Worm (Caenorhabditis elegans): ENCODE measurements around the gene tpan-1.

The tpan-1 gene

DNA sequence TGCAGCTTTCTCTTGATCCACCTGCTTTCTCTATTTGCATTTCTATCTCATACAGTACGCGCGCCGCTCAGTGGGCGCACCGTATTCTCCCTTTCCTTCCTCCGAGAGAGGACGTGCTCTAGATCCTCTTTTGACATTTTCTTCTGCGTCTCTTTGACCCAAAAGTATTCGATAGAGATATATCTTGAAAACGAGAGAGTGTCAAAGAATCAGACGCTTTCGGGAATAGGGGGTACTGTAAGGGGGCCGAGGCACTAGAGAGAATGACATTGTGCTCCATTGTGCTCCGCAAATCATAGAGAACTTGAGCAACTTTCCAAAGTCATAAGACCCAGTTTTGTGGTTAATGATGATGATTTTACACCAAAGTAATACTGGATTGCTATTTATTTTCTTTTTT is 40.2 kb upstream of the tpan-1 start:
- no peak for TF ChIP-seq Y55F3AM.14 (GFP tag; optimal IDR thresholded peaks at IDR 0.05)
- no peak for TF ChIP-seq nhr-23 (tag; optimal IDR thresholded peaks at IDR 0.05)
- TF ChIP-seq F13H6.1 (tag; optimal IDR thresholded peaks at IDR 0.05): peak; percentile 52
- TF ChIP-seq mdl-1 (tag; optimal IDR thresholded peaks at IDR 0.05): no peak
- TF ChIP-seq nhr-129 (tag; optimal IDR thresholded peaks at IDR 0.05): peak; percentile 49
- no peak for TF ChIP-seq elt-3 (tag; optimal IDR thresholded peaks at IDR 0.05)
- TF ChIP-seq sma-9 (GFP tag; optimal IDR thresholded peaks at IDR 0.05): peak; percentile 15
- no peak for TF ChIP-seq sma-9 (tag; optimal IDR thresholded peaks at IDR 0.05)
- peak in 1 of 2 experiments; percentile 0 for TF ChIP-seq lsy-2 (tag; optimal IDR thresholded peaks at IDR 0.05)
- no peak for TF ChIP-seq ztf-4 (tag; optimal IDR thresholded peaks at IDR 0.05)
- no peak for TF ChIP-seq mab-5 (tag; optimal IDR thresholded peaks at IDR 0.05)
- no peak for TF ChIP-seq lin-11 (tag; optimal IDR thresholded peaks at IDR 0.05)

DNA sequence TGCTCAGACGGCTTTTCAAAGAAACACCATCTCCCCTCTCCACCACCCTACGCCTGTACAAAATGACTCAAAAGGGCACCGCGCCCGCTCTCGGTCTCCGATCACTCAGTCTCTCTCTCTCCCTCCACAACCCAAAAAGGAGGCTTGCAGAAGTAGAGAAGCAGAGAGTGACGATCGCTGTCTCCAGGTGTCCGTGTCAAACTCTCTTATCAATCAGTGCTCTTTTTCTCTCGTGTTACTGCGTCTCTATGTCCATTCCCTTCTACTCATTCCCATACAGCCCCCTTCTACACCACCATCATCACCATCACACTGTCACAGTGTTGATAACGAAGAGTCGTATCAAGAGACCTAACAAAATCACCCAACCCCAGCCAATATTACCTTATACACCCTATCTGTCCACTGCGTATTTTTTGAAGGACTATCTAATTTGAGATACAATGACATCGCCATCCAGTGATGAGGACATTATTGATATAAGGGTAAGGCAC is 36.6 kb upstream of the tpan-1 start, which contains the start of gene pha-4:
TSS of gene pha-4 (plus strand) at position 444 of the 494 bp plus-strand sequence.
- TF ChIP-seq blmp-1 (tag; optimal IDR thresholded peaks at IDR 0.05; ENCODE audit: insufficient read depth) (no peak), nhr-237 (tag; optimal IDR thresholded peaks at IDR 0.05) (no peak), nhr-77 (tag; optimal IDR thresholded peaks at IDR 0.05) (no peak), peb-1 (tag; optimal IDR thresholded peaks at IDR 0.05) (no peak), sma-3 (GFP tag; optimal IDR thresholded peaks at IDR 0.05) (no peak), mab-5 (tag; optimal IDR thresholded peaks at IDR 0.05) (no peak), unc-62 (GFP tag; optimal IDR thresholded peaks at IDR 0.05) (no peak), R02D3.7 (tag; optimal IDR thresholded peaks at IDR 0.05) (no peak), aly-2 (tag; optimal IDR thresholded peaks at IDR 0.05) (no peak), nhr-25 (tag; optimal IDR thresholded peaks at IDR 0.05) (no peak), nhr-23 (tag; optimal IDR thresholded peaks at IDR 0.05) (no peak), fos-1 (tag; optimal IDR thresholded peaks at IDR 0.05) (peak; percentile 97), crh-2 (tag; optimal IDR thresholded peaks at IDR 0.05) (peak; percentile 44), nhr-11 (tag; optimal IDR thresholded peaks at IDR 0.05) (no peak), elt-1 (tag; optimal IDR thresholded peaks at IDR 0.05) (no peak), egl-27 (tag; optimal IDR thresholded peaks at IDR 0.05) (no peak), nhr-10 (tag; optimal IDR thresholded peaks at IDR 0.05) (no peak), dmd-4 (tag; optimal IDR thresholded peaks at IDR 0.05) (no peak), nhr-129 (tag; optimal IDR thresholded peaks at IDR 0.05) (peak; percentile 22), ceh-16 (tag; optimal IDR thresholded peaks at IDR 0.05) (no peak), elt-3 (tag; optimal IDR thresholded peaks at IDR 0.05) (no peak), unc-39 (tag; optimal IDR thresholded peaks at IDR 0.05) (no peak), mbf-1 (tag; optimal IDR thresholded peaks at IDR 0.05) (no peak), F13H6.1 (tag; optimal IDR thresholded peaks at IDR 0.05) (peak; percentile 2), nhr-12 (tag; optimal IDR thresholded peaks at IDR 0.05) (no peak), skn-1 (tag; optimal IDR thresholded peaks at IDR 0.05) (no peak), ztf-4 (tag; optimal IDR thresholded peaks at IDR 0.05) (no peak), sma-9 (GFP tag; optimal IDR thresholded peaks at IDR 0.05) (peak; percentile 26), sma-9 (tag; optimal IDR thresholded peaks at IDR 0.05) (no peak), ceh-82 (tag; optimal IDR thresholded peaks at IDR 0.05) (no peak), gmeb-1 (tag; optimal IDR thresholded peaks at IDR 0.05) (peak; percentile 14), unc-55 (GFP tag; optimal IDR thresholded peaks at IDR 0.05) (no peak), mdl-1 (tag; optimal IDR thresholded peaks at IDR 0.05) (no peak), alr-1 (tag; optimal IDR thresholded peaks at IDR 0.05) (no peak), lin-11 (tag; optimal IDR thresholded peaks at IDR 0.05) (no peak), ztf-11 (tag; optimal IDR thresholded peaks at IDR 0.05) (no peak), ztf-1 (GFP tag; conservative IDR thresholded peaks at IDR 0.05) (no peak)

DNA sequence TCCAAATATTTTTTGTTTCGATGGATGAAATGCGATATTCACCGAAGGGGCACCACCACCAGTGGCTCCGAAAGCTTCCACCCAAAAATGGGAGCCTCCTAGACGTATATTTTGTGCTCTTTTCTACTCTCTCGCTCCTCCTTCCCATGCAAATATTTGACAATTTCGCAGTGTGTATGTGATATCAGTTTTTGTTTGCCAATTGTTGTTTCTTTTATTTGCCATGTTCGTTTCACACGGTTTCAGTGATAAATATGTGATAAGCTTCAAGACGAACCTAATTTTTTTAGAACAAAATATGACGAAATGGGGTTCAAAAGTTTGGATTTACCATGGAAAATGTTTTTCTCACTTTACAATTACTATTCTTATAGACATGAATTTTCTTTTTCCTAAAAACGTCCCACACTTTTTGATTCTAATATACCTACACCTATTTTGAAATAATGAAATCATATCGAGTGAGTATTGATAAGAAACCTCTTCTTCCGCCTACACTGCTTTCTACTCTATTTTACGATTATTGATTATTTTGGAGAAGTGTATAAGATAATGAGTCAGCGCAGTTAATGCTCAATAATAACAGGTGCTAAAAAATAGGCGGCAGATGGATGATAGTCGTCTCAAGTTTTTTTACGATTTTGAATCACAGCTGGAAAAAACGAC is 35.3 kb upstream of the tpan-1 start:
- TF ChIP-seq F13H6.1 (tag; optimal IDR thresholded peaks at IDR 0.05) (peak; percentile 5), mdl-1 (tag; optimal IDR thresholded peaks at IDR 0.05) (no peak), dmd-4 (tag; optimal IDR thresholded peaks at IDR 0.05) (no peak), nhr-11 (tag; optimal IDR thresholded peaks at IDR 0.05) (no peak), fos-1 (tag; optimal IDR thresholded peaks at IDR 0.05) (peak; percentile 62)

Measured in whole organism, L2 larva.